Fruit fly (Drosophila melanogaster): ENCODE measurements around the gene Ir94c.

The Ir94c gene

dm6 chr3R:22124863-22125262 lies 5.6 kb upstream of the Ir94c start:
- TF ChIP-seq CG3919 (GFP tag; optimal IDR thresholded peaks at IDR 0.05), result peak; percentile 40
- TF ChIP-seq Eip78C (GFP tag), result peak; percentile 27
- TF ChIP-seq svp (GFP tag), result no peak
- TF ChIP-seq Hr39 (GFP tag; optimal IDR thresholded peaks at IDR 0.05), result no peak
- peak; percentile 21; the same call in 1 of the 3 replicates for TF ChIP-seq CG8119 (GFP tag; IDR thresholded peaks at IDR 0.05)
- peak; percentile 2 for TF ChIP-seq Lpt (GFP tag; optimal IDR thresholded peaks at IDR 0.05)
- no peak for TF ChIP-seq CG34406 (GFP tag; optimal IDR thresholded peaks at IDR 0.05)
- TF ChIP-seq eg (GFP tag; IDR thresholded peaks at IDR 0.05), result 0 out of 3 replicates have a peak, but pooled peaks have one; percentile 12
- no peak for TF ChIP-seq Ets96B (tag; optimal IDR thresholded peaks at IDR 0.05)
- TF ChIP-seq topi (GFP tag; optimal IDR thresholded peaks at IDR 0.05), result no peak

dm6 chr3R:22123347-22123746 lies 4.1 kb upstream of the Ir94c start:
- TF ChIP-seq salr (GFP tag; optimal IDR thresholded peaks at IDR 0.05), result no peak
- peak; percentile 28 for TF ChIP-seq CG32006 (GFP tag; optimal IDR thresholded peaks at IDR 0.05)
- no peak for TF ChIP-seq net (GFP tag; optimal IDR thresholded peaks at IDR 0.05)
- no peak for TF ChIP-seq Gug (GFP tag; IDR thresholded peaks at IDR 0.05)
- TF ChIP-seq cyc (GFP tag; optimal IDR thresholded peaks at IDR 0.05), result no peak
- TF ChIP-seq CG1621 (tag; optimal IDR thresholded peaks at IDR 0.05), result no peak
- TF ChIP-seq CG8119 (GFP tag; IDR thresholded peaks at IDR 0.05), result peak; percentile 42; the same call in 2 of the 3 replicates
- no peak for TF ChIP-seq CG10669 (GFP tag; optimal IDR thresholded peaks at IDR 0.05)
- peak; percentile 46; the same call in 1 of the 3 replicates for TF ChIP-seq eg (GFP tag; IDR thresholded peaks at IDR 0.05)
- peak; percentile 50 for TF ChIP-seq CG15336 (GFP tag; IDR thresholded peaks at IDR 0.05)
- TF ChIP-seq achi (GFP tag; optimal IDR thresholded peaks at IDR 0.05), result no peak

dm6 chr3R:22121220-22121619 lies 2.0 kb upstream of the Ir94c start:
- TF ChIP-seq CG10669 (GFP tag; optimal IDR thresholded peaks at IDR 0.05), result no peak
- no peak for TF ChIP-seq Hr4 (GFP tag; optimal IDR thresholded peaks at IDR 0.05)
- no peak for TF ChIP-seq CG6808 (GFP tag; optimal IDR thresholded peaks at IDR 0.05)
- TF ChIP-seq topi (GFP tag; optimal IDR thresholded peaks at IDR 0.05), result no peak
- TF ChIP-seq Eip93F (GFP tag; optimal IDR thresholded peaks at IDR 0.05), result no peak

- TF ChIP-seq CG32006 (GFP tag; optimal IDR thresholded peaks at IDR 0.05) (no peak), CG8119 (GFP tag; IDR thresholded peaks at IDR 0.05) (no peak), CG31627 (GFP tag; optimal IDR thresholded peaks at IDR 0.05) (no peak), cyc (GFP tag; optimal IDR thresholded peaks at IDR 0.05) (no peak)
Observed at dm6 chr3R:22119761-22120160, 507 bp upstream of the Ir94c start, which contains the start of gene CG42390. Gene CG42390 (plus strand): TSS chr3R:22120061.

dm6 chr3R:22117149-22117548 lies 2.1 kb downstream of the Ir94c start, which contains the start of gene Ir94b:
Gene Ir94b (minus strand): TSS chr3R:22117249.
- no peak for TF ChIP-seq ss (GFP tag; optimal IDR thresholded peaks at IDR 0.05)
- no peak for TF ChIP-seq pdm3 (GFP tag; optimal IDR thresholded peaks at IDR 0.05)
- TF ChIP-seq Sox15 (GFP tag; optimal IDR thresholded peaks at IDR 0.05), result no peak
- TF ChIP-seq net (GFP tag; optimal IDR thresholded peaks at IDR 0.05), result no peak
- TF ChIP-seq Hr4 (GFP tag; optimal IDR thresholded peaks at IDR 0.05), result no peak
- TF ChIP-seq Gug (GFP tag; IDR thresholded peaks at IDR 0.05), result no peak
- TF ChIP-seq CG34406 (GFP tag; optimal IDR thresholded peaks at IDR 0.05), result no peak
- no peak for TF ChIP-seq eg (GFP tag; IDR thresholded peaks at IDR 0.05)
- no peak for TF ChIP-seq CG15336 (GFP tag; IDR thresholded peaks at IDR 0.05)
- no peak for TF ChIP-seq Blimp-1 (GFP tag; optimal IDR thresholded peaks at IDR 0.05)
- no peak for TF ChIP-seq CG10669 (GFP tag; optimal IDR thresholded peaks at IDR 0.05)
- TF ChIP-seq Eip93F (GFP tag; optimal IDR thresholded peaks at IDR 0.05), result no peak
- no peak for TF ChIP-seq Met (GFP tag; optimal IDR thresholded peaks at IDR 0.05)
- TF ChIP-seq Ets96B (tag; optimal IDR thresholded peaks at IDR 0.05), result no peak
- TF ChIP-seq esn (GFP tag; optimal IDR thresholded peaks at IDR 0.05), result no peak

- no peak for TF ChIP-seq Lpt (GFP tag; optimal IDR thresholded peaks at IDR 0.05)
- TF ChIP-seq dsx (GFP tag; optimal IDR thresholded peaks at IDR 0.05; ENCODE audit: poor library complexity, severe bottlenecking), result no peak
- no peak for TF ChIP-seq Blimp-1 (GFP tag; optimal IDR thresholded peaks at IDR 0.05)
- no peak for TF ChIP-seq CG9139 (GFP tag; optimal IDR thresholded peaks at IDR 0.05)
- no peak for TF ChIP-seq net (GFP tag; optimal IDR thresholded peaks at IDR 0.05)
- TF ChIP-seq esn (GFP tag; optimal IDR thresholded peaks at IDR 0.05), result no peak
- TF ChIP-seq Met (GFP tag; optimal IDR thresholded peaks at IDR 0.05), result no peak
- TF ChIP-seq topi (GFP tag; optimal IDR thresholded peaks at IDR 0.05), result no peak
- TF ChIP-seq Sox15 (GFP tag; optimal IDR thresholded peaks at IDR 0.05), result no peak
- no peak for TF ChIP-seq acj6 (GFP tag; optimal IDR thresholded peaks at IDR 0.05)
- no peak for TF ChIP-seq svp (GFP tag)
- no peak for TF ChIP-seq Eip78C (GFP tag)
Observed at dm6 chr3R:22113127-22113526, 6.1 kb downstream of the Ir94c start, which contains the start of gene Ir94a. Gene Ir94a (plus strand): TSS chr3R:22113427.
